Worm (Caenorhabditis elegans): ENCODE data around the gene gst-41.

DNA sequence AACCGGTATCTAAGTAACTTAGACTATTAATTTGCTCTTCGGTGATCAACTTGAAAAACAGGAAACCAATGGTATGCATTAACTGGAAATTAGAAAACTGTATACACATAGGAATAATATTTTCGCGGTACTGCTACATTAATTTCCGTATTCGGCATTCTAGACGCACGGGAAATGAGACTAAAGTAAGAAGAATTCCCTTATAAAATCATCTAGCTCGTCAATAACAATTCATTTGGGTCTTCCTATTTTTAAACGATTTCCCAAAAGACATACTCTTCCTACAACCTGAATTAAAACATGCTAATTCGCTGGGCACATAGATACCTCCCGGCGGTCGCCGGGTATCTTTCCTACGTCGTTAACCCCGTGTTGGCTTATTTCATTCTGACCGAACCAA, 3.3 kb upstream of the gst-41 start, which contains the start of gene srj-13:
- TF ChIP-seq ztf-23 (GFP tag; IDR thresholded peaks at IDR 0.05) (no peak), flt-1 (GFP tag; IDR thresholded peaks at IDR 0.05) (no peak), ref-1 (GFP tag; conservative IDR thresholded peaks at IDR 0.05) (no peak), klf-2 (GFP tag; conservative IDR thresholded peaks at IDR 0.05) (no peak), ztf-29 (GFP tag; IDR thresholded peaks at IDR 0.05) (no peak), med-1 (GFP tag; optimal IDR thresholded peaks at IDR 0.05; ENCODE audit: insufficient read depth) (no peak), cog-1 (tag; optimal IDR thresholded peaks at IDR 0.05) (no peak), T22C8.4 (GFP tag; IDR thresholded peaks at IDR 0.05) (no peak)
